Worm (Caenorhabditis elegans): ENCODE data around the gene rbx-1.
A peak's percentile ranks its signal among the peaks of the same experiment; 100 is the strongest.

Gene rbx-1

DNA sequence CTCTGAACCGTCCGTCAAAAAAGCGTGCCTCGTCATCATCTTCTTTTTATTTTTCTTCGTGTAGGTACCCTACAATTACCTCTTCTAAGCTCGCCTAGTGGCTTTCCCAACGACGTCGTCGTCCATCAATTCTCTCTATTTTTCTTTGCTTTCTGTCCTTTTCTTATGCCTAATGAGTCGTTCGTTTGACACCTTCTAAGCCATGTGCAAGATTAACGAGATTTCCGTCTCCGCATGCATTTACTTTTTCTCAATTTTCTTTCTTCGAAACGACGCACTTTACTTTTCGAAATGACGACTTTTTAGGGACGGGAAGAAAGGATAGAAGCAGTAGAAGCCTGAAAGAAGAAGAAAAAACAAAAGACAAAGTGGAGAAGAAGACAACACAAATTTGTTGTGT, 23.9 kb downstream of the rbx-1 start, which contains the start of gene ZK287.1:
ZK287.1 (plus strand) TSS at position 301 of the 400 bp plus-strand sequence.
- no peak for TF ChIP-seq ets-4 (GFP tag; optimal IDR thresholded peaks at IDR 0.05)
- no peak for TF ChIP-seq T07F8.4 (tag; optimal IDR thresholded peaks at IDR 0.05)
- TF ChIP-seq attf-3 (GFP tag; conservative IDR thresholded peaks at IDR 0.05): no peak
- TF ChIP-seq efl-1 (GFP tag; optimal IDR thresholded peaks at IDR 0.05): no peak
- TF ChIP-seq K12H6.12 (tag; optimal IDR thresholded peaks at IDR 0.05): no peak
- TF ChIP-seq egrh-3 (GFP tag; IDR thresholded peaks at IDR 0.05): no peak

ce11 chrV:9664620-9665019, 25.7 kb downstream of the rbx-1 start:
- TF ChIP-seq B0336.3 (GFP tag; IDR thresholded peaks at IDR 0.05): no peak
- 0 out of 2 replicates have a peak, but pooled peaks have one; percentile 28 for TF ChIP-seq Y56A3A.18 (GFP tag; IDR thresholded peaks at IDR 0.05)
- TF ChIP-seq ZK185.1 (tag; optimal IDR thresholded peaks at IDR 0.05; ENCODE audit: poor library complexity, severe bottlenecking): peak; percentile 21
- TF ChIP-seq K12H6.12 (tag; optimal IDR thresholded peaks at IDR 0.05): peak; percentile 5

DNA sequence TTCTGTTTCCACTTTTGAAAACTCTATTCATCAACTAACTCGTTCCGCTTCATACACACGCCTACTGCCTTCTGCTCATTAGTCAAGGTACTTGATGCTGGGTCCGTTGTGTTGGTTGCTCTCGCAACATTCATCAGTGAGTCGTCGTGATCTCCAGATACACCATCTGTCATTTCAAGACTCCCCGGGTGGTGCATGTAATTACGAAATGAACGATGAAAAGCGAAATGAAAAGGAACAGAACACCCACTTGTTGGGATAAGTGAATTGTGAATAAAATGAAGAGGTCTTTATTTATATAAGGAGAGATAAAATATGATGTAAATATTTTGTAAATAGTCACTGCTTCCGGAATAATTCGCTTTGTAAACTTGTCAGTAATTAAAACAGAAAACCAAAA, 26.4 kb downstream of the rbx-1 start:
- TF ChIP-seq K11D2.4 (GFP tag; IDR thresholded peaks at IDR 0.05) (no peak), C17E4.6 (GFP tag; IDR thresholded peaks at IDR 0.05) (no peak), hsf-1 (GFP tag; IDR thresholded peaks at IDR 0.05) (no peak), snpc-1.3 (tag; optimal IDR thresholded peaks at IDR 0.05; ENCODE audit: insufficient read depth) (no peak)

ce11 chrV:9661514-9661913, 28.8 kb downstream of the rbx-1 start, which contains the start of gene pitr-4:
TSS of gene pitr-4 (minus strand) at chrV:9661614.
- TF ChIP-seq hlh-12 (tag; optimal IDR thresholded peaks at IDR 0.05) (no peak), egl-44 (GFP tag; IDR thresholded peaks at IDR 0.05) (no peak), attf-3 (GFP tag; conservative IDR thresholded peaks at IDR 0.05) (no peak), F55B11.4 (tag; optimal IDR thresholded peaks at IDR 0.05; ENCODE audit: borderline replicate concordance, insufficient read depth) (no peak), dox-1 (GFP tag; IDR thresholded peaks at IDR 0.05) (no peak), pbrm-1 (GFP tag; IDR thresholded peaks at IDR 0.05) (no peak), nfya-2 (GFP tag; IDR thresholded peaks at IDR 0.05) (no peak), nhr-27 (tag; optimal IDR thresholded peaks at IDR 0.05) (no peak), lin-26 (GFP tag; IDR thresholded peaks at IDR 0.05) (no peak), sptf-2 (GFP tag; optimal IDR thresholded peaks at IDR 0.05) (no peak), Y67H2A.10 (GFP tag; conservative IDR thresholded peaks at IDR 0.05) (no peak), tbx-9 (tag; optimal IDR thresholded peaks at IDR 0.05; ENCODE audit: borderline replicate concordance) (no peak), snpc-1.1 (tag; optimal IDR thresholded peaks at IDR 0.05; ENCODE audit: insufficient read depth) (no peak)

- TF ChIP-seq sea-2 (GFP tag; IDR thresholded peaks at IDR 0.05) (no peak), hrde-1 (tag; optimal IDR thresholded peaks at IDR 0.05; ENCODE audit: borderline replicate concordance) (no peak), ccch-3 (GFP tag; optimal IDR thresholded peaks at IDR 0.05) (no peak), ceh-100 (GFP tag; IDR thresholded peaks at IDR 0.05) (no peak), nfyb-1 (GFP tag; IDR thresholded peaks at IDR 0.05) (no peak), Y53G8AR.9 (GFP tag; conservative IDR thresholded peaks at IDR 0.05) (no peak), K12H6.12 (tag; optimal IDR thresholded peaks at IDR 0.05) (no peak), ztf-18 (tag; optimal IDR thresholded peaks at IDR 0.05) (no peak), snpc-1.3 (tag; optimal IDR thresholded peaks at IDR 0.05; ENCODE audit: insufficient read depth) (no peak), ztf-28 (GFP tag; IDR thresholded peaks at IDR 0.05) (no peak), unc-130 (GFP tag; optimal IDR thresholded peaks at IDR 0.05) (no peak), F49E8.2 (tag; optimal IDR thresholded peaks at IDR 0.05; ENCODE audit: insufficient read depth) (no peak), him-1 (tag; optimal IDR thresholded peaks at IDR 0.05) (no peak), lsl-1 (GFP tag; optimal IDR thresholded peaks at IDR 0.05) (no peak), egrh-3 (GFP tag; IDR thresholded peaks at IDR 0.05) (no peak), T26A5.8 (tag; optimal IDR thresholded peaks at IDR 0.05) (no peak), snpc-4 (GFP tag; optimal IDR thresholded peaks at IDR 0.05) (no peak), snpc-4 (tag; optimal IDR thresholded peaks at IDR 0.05) (no peak), Y53F4B.3 (GFP tag; IDR thresholded peaks at IDR 0.05) (no peak)
Observed at ce11 chrV:9654154-9654805, 36.0 kb downstream of the rbx-1 start, which contains the start of gene cyp-29A4. TSS of gene cyp-29A4 (plus strand) at chrV:9654755.

All from whole organism, young adult.